Worm (Caenorhabditis elegans) whole organism, L3 larva: ENCODE results near the gene srap-1.

ENCODE experiments used
- aly-2 ChIP-seq: fragments of 150-350 bp; optimal IDR thresholded peaks from 2 replicates; lab custom pipeline; 2014; ENCODE audit warnings: missing biosample characterization, missing genetic modification characterization
- elt-1 ChIP-seq: fragments of 150-350 bp; optimal IDR thresholded peaks from 2 replicates; lab custom pipeline; 2014; ENCODE audit warnings: missing biosample characterization, missing genetic modification characterization
- elt-3 ChIP-seq, 3 experiments: fragments of 150-350 bp in 1 of 3; sonication (generic microtip) in 2 of 3; optimal IDR thresholded peaks; 2 replicates in 2 of 3; 4 replicates in 1 of 3; lab custom pipeline; 2014 to 2017; ENCODE audit warnings: missing biosample characterization in 3 of 3, missing genetic modification characterization in 3 of 3
- fos-1 ChIP-seq: fragments of 150-350 bp; optimal IDR thresholded peaks from 2 replicates; lab custom pipeline; 2014; ENCODE audit warnings: missing biosample characterization, missing genetic modification characterization
- hmg-11 ChIP-seq: sonication (generic microtip); optimal IDR thresholded peaks from 2 replicates; lab custom pipeline; 2016; ENCODE audit warnings: missing genetic modification characterization, missing compliant biosample characterization
- nhr-11 ChIP-seq: fragments of 150-350 bp; optimal IDR thresholded peaks from 2 replicates; lab custom pipeline; 2014; ENCODE audit warnings: missing biosample characterization, missing genetic modification characterization
- nhr-237 ChIP-seq: fragments of 150-350 bp; optimal IDR thresholded peaks from 2 replicates; lab custom pipeline; 2014; ENCODE audit warnings: missing biosample characterization, missing genetic modification characterization
- pqm-1 ChIP-seq: fragments of 150-350 bp; optimal IDR thresholded peaks from 2 replicates; lab custom pipeline; 2017; ENCODE audit warnings: missing biosample characterization, missing genetic modification characterization, inconsistent platforms
- unc-39 ChIP-seq: sonication (generic microtip); optimal IDR thresholded peaks from 4 replicates; lab custom pipeline; 2017; ENCODE audit warnings: missing biosample characterization, missing genetic modification characterization
- unc-62 ChIP-seq: fragments of 150-350 bp; sonication (generic microtip); optimal IDR thresholded peaks from 4 replicates; lab custom pipeline; 2014; ENCODE audit warnings: missing biosample characterization, missing genetic modification reagents, missing genetic modification characterization

DNA sequence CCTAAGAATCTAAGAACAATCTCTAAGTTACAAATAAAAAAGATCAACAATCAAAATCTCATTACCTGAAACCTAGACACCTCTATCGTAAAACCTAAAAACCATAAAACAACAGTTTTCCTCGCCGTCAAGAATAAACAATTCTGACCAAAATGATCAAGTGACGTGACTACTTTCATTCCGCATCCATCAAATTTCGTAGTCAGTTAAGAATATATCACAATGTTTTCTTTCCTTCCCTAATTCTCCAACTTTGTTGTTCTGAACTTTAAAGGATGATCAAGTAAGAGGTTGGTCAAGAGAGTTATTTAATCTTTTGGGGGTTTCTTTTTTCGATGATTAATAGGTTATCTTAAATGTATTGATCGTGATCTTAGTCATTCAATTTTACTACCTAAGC lies 39.7 kb upstream of the srap-1 start:
- TF ChIP-seq nhr-11 (tag; lab: Kevin White, UChicago) = no peak
- no peak for TF ChIP-seq unc-62 (GFP tag; lab: Kevin White, UChicago)
- TF ChIP-seq unc-39 (tag; lab: Kevin White, UChicago) = no peak
- TF ChIP-seq aly-2 (tag; lab: Kevin White, UChicago) = no peak
- no peak for TF ChIP-seq elt-3 (tag; optimal IDR thresholded peaks at IDR 0.05; lab: Kevin White, UChicago)
- TF ChIP-seq nhr-237 (tag; lab: Kevin White, UChicago) = no peak
- TF ChIP-seq fos-1 = no peak
- no peak for TF ChIP-seq pqm-1 (tag; lab: Kevin White, UChicago)
- no peak for TF ChIP-seq elt-1 (tag; lab: Kevin White, UChicago)
- no peak for TF ChIP-seq hmg-11 (tag; lab: Kevin White, UChicago)
